Worm (Caenorhabditis elegans): ENCODE data around the gene W02F12.4.

Gene W02F12.4

ce11 chrV:6656451-6657115, 50.2 kb downstream of the W02F12.4 start, which contains the start of gene snb-1 (continued):
- peak in 1 of 2 experiments; percentile 34 for TF ChIP-seq mdl-1 (tag; optimal IDR thresholded peaks at IDR 0.05)
- TF ChIP-seq lin-29 (GFP tag; IDR thresholded peaks at IDR 0.05), result no peak
- no peak for TF ChIP-seq unc-130 (GFP tag; optimal IDR thresholded peaks at IDR 0.05)
- peak; percentile 70 for TF ChIP-seq nhr-28 (tag; optimal IDR thresholded peaks at IDR 0.05)
- no peak for TF ChIP-seq saeg-2 (GFP tag; IDR thresholded peaks at IDR 0.05)
- no peak for TF ChIP-seq vab-7 (GFP tag; IDR thresholded peaks at IDR 0.05)
- peak; percentile 79 for TF ChIP-seq ceh-28 (tag; optimal IDR thresholded peaks at IDR 0.05)
- no peak for TF ChIP-seq zfp-3 (GFP tag; conservative IDR thresholded peaks at IDR 0.05)

- TF ChIP-seq nhr-41 (GFP tag; IDR thresholded peaks at IDR 0.05), result no peak
- peak; percentile 34 for TF ChIP-seq dve-1 (tag; optimal IDR thresholded peaks at IDR 0.05; ENCODE audit: insufficient read depth)
- peak; percentile 27; the same call in 1 of the 2 replicates for TF ChIP-seq Y75B8A.6 (GFP tag; IDR thresholded peaks at IDR 0.05)
- no peak for TF ChIP-seq saeg-2 (GFP tag; IDR thresholded peaks at IDR 0.05)
- TF ChIP-seq hlh-30 (tag; optimal IDR thresholded peaks at IDR 0.05; ENCODE audit: insufficient read depth), result peak; percentile 3
- TF ChIP-seq duxl-1 (tag; optimal IDR thresholded peaks at IDR 0.05; ENCODE audit: poor library complexity), result peak; percentile 28
- no peak for TF ChIP-seq dpl-1 (GFP tag; optimal IDR thresholded peaks at IDR 0.05)
- TF ChIP-seq mep-1 (tag; optimal IDR thresholded peaks at IDR 0.05), result peak; percentile 17
- 0 out of 2 replicates have a peak, but pooled peaks have one; percentile 4 for TF ChIP-seq dmd-9 (GFP tag; IDR thresholded peaks at IDR 0.05)
- no peak for TF ChIP-seq nhr-111 (GFP tag; optimal IDR thresholded peaks at IDR 0.05)
- TF ChIP-seq lsy-2 (tag; optimal IDR thresholded peaks at IDR 0.05), result peak in 1 of 2 experiments; percentile 53
- TF ChIP-seq daf-16 (GFP tag; optimal IDR thresholded peaks at IDR 0.05), result no peak
- TF ChIP-seq daf-16 (tag; optimal IDR thresholded peaks at IDR 0.05), result peak; percentile 25
- TF ChIP-seq T26A8.4 (GFP tag; IDR thresholded peaks at IDR 0.05), result peak; percentile 40; the same call in 1 of the 2 replicates
- peak; percentile 8 for TF ChIP-seq lin-13 (GFP tag; optimal IDR thresholded peaks at IDR 0.05)
These were observed 51.6 kb downstream of the W02F12.4 start, which contains the start of gene syx-18 for ce11 chrV:6655174-6655573. Gene syx-18, minus strand, starts transcription at chrV:6655449.

Data from whole organism, L4 larva.